Worm (Caenorhabditis elegans) whole organism, L4 larva: ENCODE results near the gene E02C12.11.
"Not testable (repeated sequence)": the region's sequence is repeated elsewhere in the genome, so short reads cannot be mapped to it uniquely, and the experiment has no call there.

Source experiments
- D1046.2 ChIP-seq: fragments of 200-800 bp; sonication (Bioruptor generic); IDR thresholded peaks from 2 replicates; pipeline ENCODE4 v1.3.6; 2022; ENCODE audit warnings: missing genetic modification characterization, missing compliant biosample characterization
- F26F4.8 ChIP-seq: fragments of 200-800 bp; sonication (Bioruptor generic); conservative IDR thresholded peaks from 2 replicates; pipeline ENCODE4 v1.3.6; 2022; ENCODE audit warnings: missing genetic modification characterization, missing compliant biosample characterization
- F44E2.7 ChIP-seq: fragments of 200-800 bp; sonication (Bioruptor generic); IDR thresholded peaks from 2 replicates; pipeline ENCODE4 v2.1.2; 2022; ENCODE audit warnings: missing genetic modification characterization, missing compliant biosample characterization
- T26A8.4 ChIP-seq: fragments of 200-800 bp; sonication (Bioruptor generic); IDR thresholded peaks from 2 replicates; pipeline ENCODE4 v1.3.6; 2022; ENCODE audit warnings: missing genetic modification characterization, missing compliant biosample characterization
- Y105C5A.15 ChIP-seq: fragments of 200-800 bp; sonication (Bioruptor generic); IDR thresholded peaks from 2 replicates; pipeline ENCODE4 v1.3.6; 2022; ENCODE audit warnings: missing genetic modification characterization, missing compliant biosample characterization
- Y48G9A.11 ChIP-seq: fragments of 200-800 bp; sonication (Bioruptor generic); IDR thresholded peaks from 2 replicates; pipeline ENCODE4 v1.3.6; 2022; ENCODE audit warnings: missing genetic modification reagents, missing genetic modification characterization, missing compliant biosample characterization
- Y5F2A.4 ChIP-seq: fragments of 200-800 bp; sonication (Bioruptor generic); optimal IDR thresholded peaks from 2 replicates; lab custom pipeline; 2018; ENCODE audit warnings: mild to moderate bottlenecking, missing genetic modification characterization, missing compliant biosample characterization
- Y75B8A.6 ChIP-seq: fragments of 200-800 bp; sonication (Bioruptor generic); IDR thresholded peaks from 2 replicates; pipeline ENCODE4 v1.3.6; 2022; ENCODE audit warnings: missing genetic modification reagents, missing genetic modification characterization, missing compliant biosample characterization
- ama-1 ChIP-seq: fragments of 150-350 bp; optimal IDR thresholded peaks from 2 replicates; lab custom pipeline; 2014; ENCODE audit warnings: inconsistent platforms, mixed read lengths
- arid-1 ChIP-seq: fragments of 200-800 bp; sonication (Bioruptor generic); conservative IDR thresholded peaks from 2 replicates; pipeline ENCODE4 v1.3.6; 2022; ENCODE audit warnings: missing genetic modification reagents, missing genetic modification characterization, missing compliant biosample characterization
- attf-4 ChIP-seq: sonication (generic microtip); optimal IDR thresholded peaks from 3 replicates; lab custom pipeline; 2017; ENCODE audit warnings: missing biosample characterization, missing genetic modification characterization
- ceh-20 ChIP-seq: fragments of 200-800 bp; sonication (Bioruptor generic); IDR thresholded peaks from 2 replicates; pipeline ENCODE4 v1.3.6; 2022; ENCODE audit warnings: missing genetic modification reagents, missing genetic modification characterization, missing compliant biosample characterization
- ceh-28 ChIP-seq: fragments of 150-350 bp; optimal IDR thresholded peaks from 2 replicates; lab custom pipeline; 2014; ENCODE audit warnings: missing biosample characterization, missing genetic modification reagents, missing genetic modification characterization
- ctbp-1 ChIP-seq: fragments of 200-800 bp; sonication (Bioruptor generic); IDR thresholded peaks from 2 replicates; pipeline ENCODE4 v1.3.6; 2022; ENCODE audit warnings: missing genetic modification reagents, missing genetic modification characterization, missing compliant biosample characterization
- daf-16 ChIP-seq, 3 experiments: sonication (generic microtip); optimal IDR thresholded peaks; 2 replicates each; lab custom pipeline; 2016 to 2017; ENCODE audit warnings: missing genetic modification characterization in 3 of 3, missing genetic modification reagents in 3 of 3, mild to moderate bottlenecking in 2 of 3, missing compliant biosample characterization in 2 of 3, missing biosample characterization in 1 of 3, moderate library complexity in 1 of 3
- daf-19 ChIP-seq: fragments of 200-800 bp; sonication (Bioruptor generic); conservative IDR thresholded peaks from 2 replicates; pipeline ENCODE4 v1.3.6; 2022; ENCODE audit warnings: missing genetic modification characterization, missing compliant biosample characterization
- dmd-6 ChIP-seq: fragments of 200-800 bp; sonication (Bioruptor generic); IDR thresholded peaks from 2 replicates; pipeline ENCODE4 v1.3.6; 2022; ENCODE audit warnings: missing genetic modification reagents, missing genetic modification characterization, missing compliant biosample characterization
- dmd-8 ChIP-seq: fragments of 200-800 bp; sonication (Bioruptor generic); IDR thresholded peaks from 2 replicates; pipeline ENCODE4 v1.3.6; 2022; ENCODE audit warnings: missing genetic modification characterization, missing compliant biosample characterization
- dmd-9 ChIP-seq: fragments of 200-800 bp; sonication (Bioruptor generic); IDR thresholded peaks from 2 replicates; pipeline ENCODE4 v1.3.6; 2022; ENCODE audit warnings: missing genetic modification reagents, missing genetic modification characterization, missing compliant biosample characterization
- egl-43 ChIP-seq: fragments of 200-800 bp; sonication (Bioruptor generic); IDR thresholded peaks from 2 replicates; pipeline ENCODE4 v1.3.6; 2022; ENCODE audit warnings: missing genetic modification reagents, missing genetic modification characterization, missing compliant biosample characterization
- fkh-10 ChIP-seq: fragments of 150-350 bp; optimal IDR thresholded peaks from 2 replicates; lab custom pipeline; 2014; ENCODE audit warnings: missing biosample characterization, missing genetic modification reagents, missing genetic modification characterization
- hmg-1.1 ChIP-seq: fragments of 200-800 bp; sonication (Bioruptor generic); IDR thresholded peaks from 2 replicates; pipeline ENCODE4 v1.3.6; 2022; ENCODE audit warnings: missing genetic modification reagents, missing genetic modification characterization, missing compliant biosample characterization
- lim-7 ChIP-seq: fragments of 200-800 bp; sonication (Bioruptor generic); IDR thresholded peaks from 2 replicates; pipeline ENCODE4 v1.3.6; 2022; ENCODE audit warnings: missing genetic modification characterization, missing compliant biosample characterization
- lin-1 ChIP-seq: fragments of 200-800 bp; sonication (Bioruptor generic); IDR thresholded peaks from 2 replicates; pipeline ENCODE4 v1.3.6; 2022; ENCODE audit warnings: missing genetic modification reagents, missing genetic modification characterization, missing compliant biosample characterization
- lin-29 ChIP-seq: fragments of 200-800 bp; sonication (Bioruptor generic); IDR thresholded peaks from 2 replicates; pipeline ENCODE4 v1.3.6; 2022; ENCODE audit warnings: missing genetic modification reagents, missing genetic modification characterization, missing compliant biosample characterization
- lin-38 ChIP-seq: fragments of 200-800 bp; sonication (Bioruptor generic); IDR thresholded peaks from 2 replicates; pipeline ENCODE4 v1.3.6; 2022; ENCODE audit warnings: missing genetic modification reagents, missing genetic modification characterization, missing compliant biosample characterization
- madf-5 ChIP-seq, 2 experiments: fragments of 200-800 bp; sonication (Bioruptor generic); IDR thresholded peaks; 2 replicates each; pipeline ENCODE4 v1.3.6; 2022; ENCODE audit warnings: missing compliant biosample characterization in 2 of 2, missing genetic modification characterization in 2 of 2
- madf-9 ChIP-seq: fragments of 200-800 bp; sonication (Bioruptor generic); conservative IDR thresholded peaks from 2 replicates; pipeline ENCODE4 v1.3.6; 2022; ENCODE audit warnings: missing genetic modification reagents, missing genetic modification characterization, missing compliant biosample characterization
- mdt-29 ChIP-seq: fragments of 200-800 bp; sonication (Bioruptor generic); IDR thresholded peaks from 2 replicates; pipeline ENCODE4 v1.3.6; 2022; ENCODE audit warnings: missing genetic modification reagents, missing genetic modification characterization, missing compliant biosample characterization
- mxl-2 ChIP-seq: fragments of 200-800 bp; sonication (Bioruptor generic); conservative IDR thresholded peaks from 2 replicates; pipeline ENCODE4 v1.3.6; 2022; ENCODE audit warnings: missing genetic modification reagents, missing genetic modification characterization, missing compliant biosample characterization
- nhr-42 ChIP-seq: fragments of 200-800 bp; sonication (Bioruptor generic); IDR thresholded peaks from 2 replicates; pipeline ENCODE4 v1.3.6; 2022; ENCODE audit warnings: missing genetic modification characterization, missing compliant biosample characterization
- pha-4 ChIP-seq, 2 experiments: fragments of 150-350 bp in 1 of 2; fragments of 200-800 bp in 1 of 2; sonication (Bioruptor generic) in 1 of 2; IDR thresholded peaks in 1 of 2; optimal IDR thresholded peaks in 1 of 2; 2 replicates each; pipeline versions ENCODE4 v1.3.6 to Lab custom; 2014 to 2022; ENCODE audit warnings: missing genetic modification characterization in 2 of 2, missing genetic modification reagents in 2 of 2, missing biosample characterization in 1 of 2, missing compliant biosample characterization in 1 of 2
- php-3 ChIP-seq: fragments of 200-800 bp; sonication (Bioruptor generic); IDR thresholded peaks from 2 replicates; pipeline ENCODE4 v1.3.6; 2022; ENCODE audit warnings: missing genetic modification reagents, missing genetic modification characterization, missing compliant biosample characterization
- saeg-2 ChIP-seq: fragments of 200-800 bp; sonication (Bioruptor generic); IDR thresholded peaks from 2 replicates; pipeline ENCODE4 v1.3.6; 2022; ENCODE audit warnings: missing genetic modification reagents, missing genetic modification characterization, missing compliant biosample characterization
- sdz-12 ChIP-seq: fragments of 200-800 bp; sonication (Bioruptor generic); optimal IDR thresholded peaks from 2 replicates; lab custom pipeline; 2018; ENCODE audit warnings: mild to moderate bottlenecking, missing genetic modification characterization, missing compliant biosample characterization
- snpc-1.2 ChIP-seq: fragments of 200-800 bp; sonication (Bioruptor generic); IDR thresholded peaks from 2 replicates; pipeline ENCODE4 v1.3.6; 2022; ENCODE audit warnings: missing genetic modification reagents, missing genetic modification characterization, missing compliant biosample characterization
- tag-97 ChIP-seq: fragments of 200-800 bp; sonication (Bioruptor generic); IDR thresholded peaks from 2 replicates; pipeline ENCODE4 v1.3.6; 2022; ENCODE audit warnings: missing genetic modification characterization, missing compliant biosample characterization
- tra-1 ChIP-seq: fragments of 200-800 bp; sonication (Bioruptor generic); IDR thresholded peaks from 2 replicates; pipeline ENCODE4 v1.3.6; 2022; ENCODE audit warnings: missing genetic modification reagents, missing genetic modification characterization, missing compliant biosample characterization
- unc-39 ChIP-seq: sonication (generic microtip); optimal IDR thresholded peaks from 2 replicates; lab custom pipeline; 2017; ENCODE audit warnings: missing biosample characterization, missing genetic modification characterization
- vab-7 ChIP-seq: fragments of 200-800 bp; sonication (Bioruptor generic); IDR thresholded peaks from 2 replicates; pipeline ENCODE4 v1.3.6; 2022; ENCODE audit warnings: missing genetic modification reagents, missing genetic modification characterization, missing compliant biosample characterization
- zfp-3 ChIP-seq: fragments of 200-800 bp; sonication (Bioruptor generic); conservative IDR thresholded peaks from 2 replicates; pipeline ENCODE4 v1.3.6; 2022; ENCODE audit warnings: missing genetic modification reagents, missing genetic modification characterization, missing compliant biosample characterization
- zip-11 ChIP-seq: fragments of 200-800 bp; sonication (Bioruptor generic); IDR thresholded peaks from 2 replicates; pipeline ENCODE4 v1.3.6; 2022; ENCODE audit warnings: missing genetic modification characterization, missing compliant biosample characterization
- zip-2 ChIP-seq: fragments of 150-350 bp; optimal IDR thresholded peaks from 2 replicates; lab custom pipeline; 2014; ENCODE audit warnings: missing biosample characterization, missing genetic modification characterization

The E02C12.11 gene

ce11 chrV:9342282-9342681, 37.4 kb downstream of the E02C12.11 start (continued):
- TF ChIP-seq D1046.2 (peak; percentile 88), zfp-3 (peak; percentile 97)

- peak; percentile 56 for TF ChIP-seq vab-7 (GFP tag; lab: Robert Waterston, UW)
- peak; percentile 81 for TF ChIP-seq lin-38 (GFP tag; lab: Robert Waterston, UW)
- TF ChIP-seq F44E2.7 (GFP tag; lab: Robert Waterston, UW) = peak; percentile 85; the same call in 1 of the 2 replicates
- TF ChIP-seq snpc-1.2 (GFP tag; lab: Robert Waterston, UW) = peak; percentile 76
- 0 out of 4 replicates have a peak, but pooled peaks of 1 of the 2 experiments have one; percentile 18 for TF ChIP-seq madf-5 (GFP tag; IDR thresholded peaks at IDR 0.05; lab: Robert Waterston, UW)
- TF ChIP-seq F26F4.8 = 0 out of 2 replicates have a peak, but pooled peaks have one; percentile 40
- TF ChIP-seq arid-1 (GFP tag; lab: Robert Waterston, UW) = peak; percentile 80
- TF ChIP-seq saeg-2 (GFP tag; lab: Robert Waterston, UW) = peak; percentile 90
- peak; percentile 74 for TF ChIP-seq madf-9 (GFP tag; lab: Robert Waterston, UW)
- peak; percentile 94 for TF ChIP-seq T26A8.4 (GFP tag; lab: Robert Waterston, UW)
- peak; percentile 87 for TF ChIP-seq ceh-20 (GFP tag; lab: Robert Waterston, UW)
- TF ChIP-seq lim-7 = peak; percentile 77
- TF ChIP-seq lin-29 = peak; percentile 88
- TF ChIP-seq Y75B8A.6 (GFP tag; lab: Robert Waterston, UW) = peak; percentile 86; the same call in 1 of the 2 replicates
- peak; percentile 75 for TF ChIP-seq ctbp-1 (GFP tag; lab: Robert Waterston, UW)
- peak; percentile 74; the same call in 1 of the 2 replicates for TF ChIP-seq zip-11 (GFP tag; lab: Robert Waterston, UW)
- TF ChIP-seq daf-19 (GFP tag; lab: Robert Waterston, UW) = peak; percentile 67; the same call in 1 of the 2 replicates
- peak; percentile 94 for TF ChIP-seq Y105C5A.15 (GFP tag; lab: Robert Waterston, UW)
- TF ChIP-seq hmg-1.1 (GFP tag; lab: Robert Waterston, UW) = peak; percentile 66
- peak; percentile 98 for TF ChIP-seq zfp-3
- TF ChIP-seq pha-4 (GFP tag; IDR thresholded peaks at IDR 0.05; lab: Robert Waterston, UW) = peak; percentile 87; the same call in 1 of the 2 replicates
- TF ChIP-seq pha-4 (tag; optimal IDR thresholded peaks at IDR 0.05; lab: Kevin White, UChicago) = not testable (repeated sequence)
- peak; percentile 85 for TF ChIP-seq php-3 (GFP tag; lab: Robert Waterston, UW)
- TF ChIP-seq mdt-29 (GFP tag; lab: Robert Waterston, UW) = peak; percentile 58
- TF ChIP-seq tra-1 (GFP tag; lab: Robert Waterston, UW) = peak; percentile 92
- TF ChIP-seq Y48G9A.11 = peak; percentile 75
- peak; percentile 83 for TF ChIP-seq D1046.2
- TF ChIP-seq dmd-9 = 0 out of 2 replicates have a peak, but pooled peaks have one; percentile 50
- TF ChIP-seq dmd-8 (GFP tag; lab: Robert Waterston, UW) = peak; percentile 72; the same call in 1 of the 2 replicates
- peak; percentile 55 for TF ChIP-seq dmd-6 (GFP tag; lab: Robert Waterston, UW)
- TF ChIP-seq lin-1 = peak; percentile 90
- peak; percentile 83 for TF ChIP-seq egl-43
- peak; percentile 70 for TF ChIP-seq nhr-42 (GFP tag; lab: Robert Waterston, UW)
Observed at ce11 chrV:9341814-9342213, 37.9 kb downstream of the E02C12.11 start.

- TF ChIP-seq saeg-2 (GFP tag; lab: Robert Waterston, UW) (peak; percentile 61; the same call in 1 of the 2 replicates), D1046.2 (peak; percentile 64; the same call in 1 of the 2 replicates), madf-9 (GFP tag; lab: Robert Waterston, UW) (peak; percentile 45; the same call in 1 of the 2 replicates), dmd-9 (0 out of 2 replicates have a peak, but pooled peaks have one; percentile 4), daf-16 (GFP tag; optimal IDR thresholded peaks at IDR 0.05; lab: Kevin White, UChicago) (peak in 1 of 2 experiments; percentile 74), daf-16 (tag; optimal IDR thresholded peaks at IDR 0.05; lab: Kevin White, UChicago) (no peak), mxl-2 (GFP tag; lab: Robert Waterston, UW) (peak; percentile 59; the same call in 1 of the 2 replicates), dmd-8 (GFP tag; lab: Robert Waterston, UW) (0 out of 2 replicates have a peak, but pooled peaks have one; percentile 18), ceh-28 (no peak), sdz-12 (GFP tag; lab: Kevin White, UChicago) (peak; percentile 82), Y48G9A.11 (peak; percentile 58), lin-38 (GFP tag; lab: Robert Waterston, UW) (peak; percentile 78), unc-39 (no peak), attf-4 (tag; lab: Kevin White, UChicago) (no peak), arid-1 (GFP tag; lab: Robert Waterston, UW) (0 out of 2 replicates have a peak, but pooled peaks have one; percentile 50), ama-1 (peak; percentile 24), zip-2 (tag; lab: Kevin White, UChicago) (no peak), fkh-10 (GFP tag; lab: Kevin White, UChicago) (no peak), pha-4 (GFP tag; IDR thresholded peaks at IDR 0.05; lab: Robert Waterston, UW) (peak; percentile 90), pha-4 (tag; optimal IDR thresholded peaks at IDR 0.05; lab: Kevin White, UChicago) (no peak), tag-97 (GFP tag; lab: Robert Waterston, UW) (no peak), lin-1 (peak; percentile 63), Y5F2A.4 (peak; percentile 13), tra-1 (GFP tag; lab: Robert Waterston, UW) (peak; percentile 73; the same call in 1 of the 2 replicates), ceh-20 (GFP tag; lab: Robert Waterston, UW) (peak; percentile 92)
Observed at ce11 chrV:9340318-9340717, 39.4 kb downstream of the E02C12.11 start.
